Fruit fly (Drosophila melanogaster) Kc167 (cell line): ENCODE data around the gene CG18404.

Experiments
- Myc ChIP-seq: fragments of >200 bp; optimal IDR thresholded peaks from 2 replicates; lab custom pipeline; 2017; ENCODE audit warnings: missing external identifiers
- Sin3A ChIP-seq: fragments of >200 bp; optimal IDR thresholded peaks from 2 replicates; lab custom pipeline; 2018; ENCODE audit warnings: missing external identifiers
- h ChIP-seq: fragments of >200 bp; optimal IDR thresholded peaks from 3 replicates; lab custom pipeline; 2018; ENCODE audit warnings: missing external identifiers
- insv ChIP-seq: fragments of >200 bp; optimal IDR thresholded peaks from 3 replicates; lab custom pipeline; 2018; ENCODE audit warnings: missing external identifiers
- psq ChIP-seq: fragments of >200 bp; optimal IDR thresholded peaks from 2 replicates; lab custom pipeline; 2017; ENCODE audit warnings: missing external identifiers
- ttk ChIP-seq: sonication (Bioruptor generic); optimal IDR thresholded peaks from 2 replicates; lab custom pipeline; 2017; ENCODE audit warnings: missing external identifiers

CG18404 gene

dm6 chr3R:30294603-30295002, 41.6 kb downstream of the CG18404 start:
- no peak for TF ChIP-seq ttk (lab: Kevin White, UChicago)
- no peak for TF ChIP-seq h (lab: Kevin White, UChicago)
- TF ChIP-seq Sin3A (lab: Kevin White, UChicago) = no peak
- TF ChIP-seq Myc = no peak
- TF ChIP-seq insv (lab: Kevin White, UChicago) = no peak
- no peak for TF ChIP-seq psq

dm6 chr3R:30295022-30295421, 42.0 kb downstream of the CG18404 start:
- no peak for TF ChIP-seq ttk (lab: Kevin White, UChicago)
- no peak for TF ChIP-seq psq
- TF ChIP-seq Myc = no peak
- no peak for TF ChIP-seq h (lab: Kevin White, UChicago)
- no peak for TF ChIP-seq Sin3A (lab: Kevin White, UChicago)
- no peak for TF ChIP-seq insv (lab: Kevin White, UChicago)

- no peak for TF ChIP-seq Myc
- no peak for TF ChIP-seq psq
- no peak for TF ChIP-seq insv (lab: Kevin White, UChicago)
- TF ChIP-seq h (lab: Kevin White, UChicago) = no peak
- no peak for TF ChIP-seq Sin3A (lab: Kevin White, UChicago)
Observed at dm6 chr3R:30296035-30296434, 43.1 kb downstream of the CG18404 start.

- TF ChIP-seq psq (no peak), h (lab: Kevin White, UChicago) (no peak)
Observed at dm6 chr3R:30296840-30297239, 43.9 kb downstream of the CG18404 start.

- TF ChIP-seq psq = no peak
- TF ChIP-seq h (lab: Kevin White, UChicago) = no peak
- no peak for TF ChIP-seq ttk (lab: Kevin White, UChicago)
Observed at dm6 chr3R:30297652-30298051, 44.7 kb downstream of the CG18404 start.

- TF ChIP-seq ttk (lab: Kevin White, UChicago) (no peak), Sin3A (lab: Kevin White, UChicago) (no peak), insv (lab: Kevin White, UChicago) (no peak), Myc (no peak)
Observed at dm6 chr3R:30303351-30303750, 50.4 kb downstream of the CG18404 start.
